Fruit fly (Drosophila melanogaster): ENCODE data around the gene CG31676.

DNA sequence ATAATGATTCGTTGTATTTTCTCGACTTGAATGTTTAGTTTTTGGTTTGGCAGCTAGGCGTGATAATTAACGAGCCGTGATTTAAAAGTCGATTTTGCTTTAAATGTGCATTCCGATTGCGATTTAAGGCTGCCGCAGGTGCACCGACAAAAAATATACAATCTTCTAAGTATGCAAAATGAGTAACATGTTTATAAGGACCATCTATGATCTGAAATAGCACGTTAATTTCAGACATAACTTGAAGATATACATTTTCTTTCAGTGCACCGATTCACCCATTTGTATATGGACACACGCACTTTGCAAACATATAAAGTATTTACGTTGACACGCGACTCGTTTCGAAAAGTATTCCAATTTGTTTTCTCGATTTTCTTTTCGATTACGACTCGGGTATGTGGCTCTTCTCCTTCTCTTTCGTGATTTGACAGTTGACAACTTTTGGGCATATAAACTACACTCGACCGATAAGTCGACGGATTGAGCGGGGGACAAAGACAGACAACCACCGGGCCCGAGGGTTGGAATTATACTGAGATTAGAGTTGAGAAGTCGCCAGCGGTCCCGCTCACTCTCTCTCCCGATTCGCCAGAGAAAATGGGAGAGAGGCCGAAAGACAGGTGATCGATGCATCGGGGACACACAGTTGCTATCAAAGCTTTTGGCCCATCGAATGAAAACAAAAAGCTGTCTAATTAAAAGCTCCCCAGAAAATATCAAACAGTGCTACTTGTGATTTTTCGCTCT is 49.5 kb downstream of the CG31676 start:
- TF ChIP-seq CG4282 (GFP tag; optimal IDR thresholded peaks at IDR 0.05) (no peak), cwo (GFP tag; optimal IDR thresholded peaks at IDR 0.05) (peak; percentile 42), Optix (GFP tag; IDR thresholded peaks at IDR 0.05) (no peak), pzg (GFP tag; optimal IDR thresholded peaks at IDR 0.05) (no peak), slp2 (GFP tag; optimal IDR thresholded peaks at IDR 0.05) (peak; percentile 5), cg (GFP tag; optimal IDR thresholded peaks at IDR 0.05) (no peak), CG32772 (GFP tag; IDR thresholded peaks at IDR 0.05) (no peak), Hr3 (GFP tag; optimal IDR thresholded peaks at IDR 0.05) (no peak), Xbp1 (GFP tag; optimal IDR thresholded peaks at IDR 0.05) (peak; percentile 26), Aef1 (GFP tag; IDR thresholded peaks at IDR 0.05) (no peak), CG2116 (GFP tag; optimal IDR thresholded peaks at IDR 0.05) (no peak), sc (optimal IDR thresholded peaks at IDR 0.05) (no peak), sc (GFP tag; optimal IDR thresholded peaks at IDR 0.05) (peak; percentile 16), Med (GFP tag) (peak; percentile 77), CG9932 (GFP tag; IDR thresholded peaks at IDR 0.05) (no peak)

All from whole organism, embryonic.